Worm (Caenorhabditis elegans): ENCODE results near the gene dpy-28.
"Not testable (repeated sequence)": the region's sequence is repeated elsewhere in the genome, so short reads cannot be mapped to it uniquely, and the experiment has no call there.

Gene dpy-28

ce11 chrIII:10783052-10783451, 20.1 kb downstream of the dpy-28 start:
- no peak for TF ChIP-seq M03D4.4 (tag; optimal IDR thresholded peaks at IDR 0.05)
- TF ChIP-seq tbx-8 (GFP tag; optimal IDR thresholded peaks at IDR 0.05): no peak
- TF ChIP-seq zip-8 (tag; optimal IDR thresholded peaks at IDR 0.05): no peak
- no peak for TF ChIP-seq hlh-1 (tag; optimal IDR thresholded peaks at IDR 0.05)
- no peak for TF ChIP-seq sem-2 (GFP tag; optimal IDR thresholded peaks at IDR 0.05)
- no peak for TF ChIP-seq sptf-1 (tag; optimal IDR thresholded peaks at IDR 0.05)
- TF ChIP-seq mls-2 (tag; optimal IDR thresholded peaks at IDR 0.05): no peak
- TF ChIP-seq ces-1 (GFP tag; optimal IDR thresholded peaks at IDR 0.05): no peak
- TF ChIP-seq ceh-43 (GFP tag; optimal IDR thresholded peaks at IDR 0.05): no peak
- TF ChIP-seq unc-62 (GFP tag; optimal IDR thresholded peaks at IDR 0.05): no peak
- no peak for TF ChIP-seq bed-3 (GFP tag; optimal IDR thresholded peaks at IDR 0.05)
- TF ChIP-seq nhr-76 (tag; optimal IDR thresholded peaks at IDR 0.05): no peak
- no peak for TF ChIP-seq ham-2 (GFP tag; optimal IDR thresholded peaks at IDR 0.05)
- no peak for TF ChIP-seq nhr-2 (tag; optimal IDR thresholded peaks at IDR 0.05)
- no peak for TF ChIP-seq nhr-28 (tag; optimal IDR thresholded peaks at IDR 0.05)
- no peak for TF ChIP-seq blmp-1 (tag; optimal IDR thresholded peaks at IDR 0.05)
- no peak for TF ChIP-seq mep-1 (tag; optimal IDR thresholded peaks at IDR 0.05)
- no peak for TF ChIP-seq elt-3 (tag; optimal IDR thresholded peaks at IDR 0.05)
- TF ChIP-seq lin-32 (GFP tag; optimal IDR thresholded peaks at IDR 0.05): no peak

- TF ChIP-seq tbx-8 (GFP tag; optimal IDR thresholded peaks at IDR 0.05) (no peak), flh-1 (GFP tag; optimal IDR thresholded peaks at IDR 0.05) (no peak), unc-39 (tag; optimal IDR thresholded peaks at IDR 0.05) (no peak), lsy-2 (tag; optimal IDR thresholded peaks at IDR 0.05) (no peak), nhr-76 (tag; optimal IDR thresholded peaks at IDR 0.05) (no peak), elt-3 (tag; optimal IDR thresholded peaks at IDR 0.05) (no peak), sem-2 (GFP tag; optimal IDR thresholded peaks at IDR 0.05) (no peak)
Measured at ce11 chrIII:10791233-10791632, 28.3 kb downstream of the dpy-28 start.

- TF ChIP-seq flh-1 (GFP tag; optimal IDR thresholded peaks at IDR 0.05): no peak
- TF ChIP-seq unc-120 (tag; optimal IDR thresholded peaks at IDR 0.05; ENCODE audit: poor library complexity, severe bottlenecking): no peak
- no peak for TF ChIP-seq nhr-2 (tag; optimal IDR thresholded peaks at IDR 0.05)
- TF ChIP-seq sptf-1 (tag; optimal IDR thresholded peaks at IDR 0.05): no peak
- TF ChIP-seq bed-3 (GFP tag; optimal IDR thresholded peaks at IDR 0.05): no peak
- no peak for TF ChIP-seq cnd-1 (tag; optimal IDR thresholded peaks at IDR 0.05)
- TF ChIP-seq ham-2 (GFP tag; optimal IDR thresholded peaks at IDR 0.05): no peak
- no peak for TF ChIP-seq hlh-1 (tag; optimal IDR thresholded peaks at IDR 0.05)
- TF ChIP-seq snpc-4 (tag; optimal IDR thresholded peaks at IDR 0.05): no peak
- no peak for TF ChIP-seq lsy-2 (tag; optimal IDR thresholded peaks at IDR 0.05)
- no peak for TF ChIP-seq elt-3 (tag; optimal IDR thresholded peaks at IDR 0.05)
- TF ChIP-seq mab-5 (tag; optimal IDR thresholded peaks at IDR 0.05): no peak
- no peak for TF ChIP-seq nhr-237 (tag; optimal IDR thresholded peaks at IDR 0.05)
- no peak for TF ChIP-seq ceh-83 (GFP tag; optimal IDR thresholded peaks at IDR 0.05)
- no peak for TF ChIP-seq tbx-8 (GFP tag; optimal IDR thresholded peaks at IDR 0.05)
- no peak for TF ChIP-seq lin-13 (tag; optimal IDR thresholded peaks at IDR 0.05)
Measured at ce11 chrIII:10794049-10794448, 31.1 kb downstream of the dpy-28 start, which contains the start of gene clec-163. Gene clec-163 (plus strand): TSS chrIII:10794349.

- peak; percentile 25 for TF ChIP-seq hlh-1 (tag; optimal IDR thresholded peaks at IDR 0.05)
- peak; percentile 60 for TF ChIP-seq unc-62 (GFP tag; optimal IDR thresholded peaks at IDR 0.05)
- no peak for TF ChIP-seq blmp-1 (tag; optimal IDR thresholded peaks at IDR 0.05)
Measured at ce11 chrIII:10802032-10802431, 39.1 kb downstream of the dpy-28 start, which contains the start of gene K11D9.3. Gene K11D9.3 (minus strand): TSS chrIII:10802212.

ce11 chrIII:10805172-10805571, 42.2 kb downstream of the dpy-28 start:
- no peak for TF ChIP-seq nhr-28 (tag; optimal IDR thresholded peaks at IDR 0.05)
- TF ChIP-seq sptf-1 (tag; optimal IDR thresholded peaks at IDR 0.05): no peak
- no peak for TF ChIP-seq nhr-237 (tag; optimal IDR thresholded peaks at IDR 0.05)
- no peak for TF ChIP-seq hlh-1 (tag; optimal IDR thresholded peaks at IDR 0.05)
- TF ChIP-seq lsy-2 (tag; optimal IDR thresholded peaks at IDR 0.05): no peak
- TF ChIP-seq zip-8 (tag; optimal IDR thresholded peaks at IDR 0.05): no peak
- no peak for TF ChIP-seq mls-2 (tag; optimal IDR thresholded peaks at IDR 0.05)
- no peak for TF ChIP-seq bed-3 (GFP tag; optimal IDR thresholded peaks at IDR 0.05)
- TF ChIP-seq snpc-4 (tag; optimal IDR thresholded peaks at IDR 0.05): no peak
- no peak for TF ChIP-seq mep-1 (tag; optimal IDR thresholded peaks at IDR 0.05)
- TF ChIP-seq nhr-76 (tag; optimal IDR thresholded peaks at IDR 0.05): no peak
- TF ChIP-seq lin-32 (GFP tag; optimal IDR thresholded peaks at IDR 0.05): no peak
- no peak for TF ChIP-seq M03D4.4 (tag; optimal IDR thresholded peaks at IDR 0.05)

ce11 chrIII:10805625-10806024, 42.7 kb downstream of the dpy-28 start, which contains the start of gene klp-7:
Gene klp-7 (plus strand): TSS chrIII:10805925.
- TF ChIP-seq drap-1, bed-3, sem-2 (GFP tag; optimal IDR thresholded peaks at IDR 0.05): not testable (repeated sequence)

Measured in whole organism, mixed stage, embryonic.